Fruit fly (Drosophila melanogaster) whole organism, embryonic: ENCODE results near the gene Nprl3.
A peak's percentile ranks its signal among the peaks of the same experiment; 100 is the strongest.

Source experiments
- Atf-2 ChIP-seq: fragments of 200-800 bp; sonication (Bioruptor generic); optimal IDR thresholded peaks from 2 replicates; lab custom pipeline; 2016; ENCODE audit warnings: missing biosample characterization, missing genetic modification characterization
- B-H2 ChIP-seq: fragments of 200-800 bp; sonication (Bioruptor generic); optimal IDR thresholded peaks from 2 replicates; lab custom pipeline; 2018; ENCODE audit warnings: missing biosample characterization, mild to moderate bottlenecking, missing genetic modification characterization
- BEAF-32 ChIP-seq: fragments of 200-800 bp; sonication (Bioruptor generic); optimal IDR thresholded peaks from 3 replicates; lab custom pipeline; 2017; ENCODE audit warnings: missing biosample characterization, missing genetic modification characterization, mild to moderate bottlenecking, moderate library complexity, missing genetic modification reagents
- CG10267 ChIP-seq: fragments of 200-800 bp; sonication (Bioruptor generic); optimal IDR thresholded peaks from 2 replicates; lab custom pipeline; 2018; ENCODE audit warnings: missing biosample characterization, mild to moderate bottlenecking, missing genetic modification characterization, moderate library complexity
- CG10979 ChIP-seq: fragments of 200-800 bp; sonication (Bioruptor generic); optimal IDR thresholded peaks from 2 replicates; lab custom pipeline; 2018; ENCODE audit warnings: missing biosample characterization, mild to moderate bottlenecking, missing genetic modification characterization, moderate library complexity
- CG11085 ChIP-seq: fragments of 200-800 bp; sonication (Bioruptor generic); IDR thresholded peaks from 2 replicates; pipeline ENCODE4 v1.3.6; 2022; ENCODE audit warnings: missing biosample characterization, missing genetic modification characterization
- CG11696 ChIP-seq: fragments of 200-800 bp; sonication (Bioruptor generic); IDR thresholded peaks from 2 replicates; pipeline ENCODE4 v1.3.6; 2022; ENCODE audit warnings: missing biosample characterization, missing genetic modification characterization
- CG12104 ChIP-seq: fragments of 200-800 bp; sonication (Bioruptor generic); optimal IDR thresholded peaks from 3 replicates; lab custom pipeline; 2016; ENCODE audit warnings: missing biosample characterization, missing genetic modification characterization
- CG13296 ChIP-seq: fragments of 200-800 bp; sonication (Bioruptor generic); optimal IDR thresholded peaks from 3 replicates; lab custom pipeline; 2018; ENCODE audit warnings: missing biosample characterization, mild to moderate bottlenecking, missing genetic modification characterization
- CG1603 ChIP-seq: fragments of 200-800 bp; sonication (Bioruptor generic); optimal IDR thresholded peaks from 2 replicates; lab custom pipeline; 2019; ENCODE audit warnings: missing biosample characterization, mild to moderate bottlenecking, missing genetic modification characterization, moderate library complexity
- CG1647 ChIP-seq: fragments of 200-800 bp; sonication (Bioruptor generic); optimal IDR thresholded peaks from 3 replicates; lab custom pipeline; 2016; ENCODE audit warnings: missing biosample characterization, missing genetic modification characterization
- CG16863 ChIP-seq: fragments of 200-800 bp; sonication (Bioruptor generic); optimal IDR thresholded peaks from 3 replicates; lab custom pipeline; 2016; ENCODE audit warnings: missing biosample characterization, missing genetic modification characterization
- CG17829 ChIP-seq: fragments of 200-800 bp; optimal IDR thresholded peaks from 2 replicates; lab custom pipeline; 2019; ENCODE audit warnings: missing biosample characterization, mild to moderate bottlenecking, missing genetic modification characterization, moderate library complexity
- CG2202 ChIP-seq: fragments of 200-800 bp; sonication (Bioruptor generic); optimal IDR thresholded peaks from 2 replicates; lab custom pipeline; 2018; ENCODE audit warnings: missing biosample characterization, mild to moderate bottlenecking, missing genetic modification characterization
- CG34376 ChIP-seq: fragments of 200-800 bp; sonication (Bioruptor generic); optimal IDR thresholded peaks from 2 replicates; lab custom pipeline; 2018; ENCODE audit warnings: missing biosample characterization, mild to moderate bottlenecking, missing genetic modification characterization
- CG3995 ChIP-seq: fragments of 200-800 bp; sonication (Bioruptor generic); optimal IDR thresholded peaks from 3 replicates; lab custom pipeline; 2016; ENCODE audit warnings: missing biosample characterization, missing genetic modification characterization
- CG4424 ChIP-seq: fragments of 200-800 bp; sonication (Bioruptor generic); optimal IDR thresholded peaks from 3 replicates; lab custom pipeline; 2016; ENCODE audit warnings: missing biosample characterization, missing genetic modification characterization
- CG6854 ChIP-seq: fragments of 200-800 bp; sonication (Bioruptor generic); optimal IDR thresholded peaks from 3 replicates; lab custom pipeline; 2017; ENCODE audit warnings: missing biosample characterization, mild to moderate bottlenecking, missing genetic modification characterization
- CG7271 ChIP-seq: fragments of 200-800 bp; sonication (Bioruptor generic); optimal IDR thresholded peaks from 2 replicates; lab custom pipeline; 2018; ENCODE audit warnings: missing biosample characterization, mild to moderate bottlenecking, missing genetic modification characterization, moderate library complexity
- CG8765 ChIP-seq: fragments of 200-800 bp; sonication (Bioruptor generic); IDR thresholded peaks from 2 replicates; pipeline ENCODE4 v1.3.6; 2022; ENCODE audit warnings: missing biosample characterization, missing genetic modification characterization
- Deaf1 ChIP-seq: fragments of 200-800 bp; optimal IDR thresholded peaks from 3 replicates; lab custom pipeline; 2019; ENCODE audit warnings: missing biosample characterization, mild to moderate bottlenecking, missing genetic modification characterization, moderate library complexity
- ERR ChIP-seq: fragments of 200-800 bp; sonication (Bioruptor generic); optimal IDR thresholded peaks from 2 replicates; lab custom pipeline; 2016; ENCODE audit warnings: missing biosample characterization, missing genetic modification characterization
- Elba2 ChIP-seq: fragments of 200-800 bp; sonication (Bioruptor generic); optimal IDR thresholded peaks from 3 replicates; lab custom pipeline; 2016; ENCODE audit warnings: missing biosample characterization, missing genetic modification characterization
- Fer1 ChIP-seq: fragments of 200-800 bp; sonication (Bioruptor generic); optimal IDR thresholded peaks from 2 replicates; lab custom pipeline; 2017; ENCODE audit warnings: missing biosample characterization, mild to moderate bottlenecking, missing genetic modification characterization
- MESR4 ChIP-seq: fragments of 200-800 bp; sonication (Bioruptor generic); optimal IDR thresholded peaks from 2 replicates; lab custom pipeline; 2018; ENCODE audit warnings: missing biosample characterization, mild to moderate bottlenecking, missing genetic modification characterization, moderate library complexity
- Max ChIP-seq: fragments of 200-800 bp; sonication (Bioruptor generic); optimal IDR thresholded peaks from 2 replicates; lab custom pipeline; 2016; ENCODE audit warnings: missing biosample characterization, mild to moderate bottlenecking, missing genetic modification characterization
- Meics ChIP-seq: fragments of 200-800 bp; sonication (Bioruptor generic); optimal IDR thresholded peaks from 2 replicates; lab custom pipeline; 2017; ENCODE audit warnings: missing biosample characterization, mild to moderate bottlenecking, missing genetic modification characterization
- NfI ChIP-seq: fragments of 200-800 bp; sonication (Bioruptor generic); optimal IDR thresholded peaks from 3 replicates; lab custom pipeline; 2018; ENCODE audit warnings: missing biosample characterization, mild to moderate bottlenecking, missing genetic modification characterization, moderate library complexity
- Ptx1 ChIP-seq: fragments of 200-800 bp; sonication (Bioruptor generic); IDR thresholded peaks from 2 replicates; pipeline ENCODE4 v1.3.6; 2022; ENCODE audit warnings: missing biosample characterization, missing genetic modification characterization
- Scr ChIP-seq: fragments of 200-800 bp; sonication (Bioruptor generic); IDR thresholded peaks from 2 replicates; pipeline ENCODE4 v1.3.6; 2022; ENCODE audit warnings: missing biosample characterization, missing genetic modification characterization; ENCODE audit not compliant: partially characterized antibody
- Sry-β ChIP-seq: fragments of 200-800 bp; sonication (Bioruptor generic); optimal IDR thresholded peaks from 2 replicates; lab custom pipeline; 2018; ENCODE audit warnings: missing biosample characterization, mild to moderate bottlenecking, missing genetic modification characterization, moderate library complexity
- Taf1 ChIP-seq: fragments of 200-800 bp; sonication (Bioruptor generic); IDR thresholded peaks from 2 replicates; pipeline ENCODE4 v1.3.6; 2022; ENCODE audit warnings: missing biosample characterization, missing genetic modification characterization
- Vsx1 ChIP-seq: fragments of 200-800 bp; sonication (Bioruptor generic); optimal IDR thresholded peaks from 2 replicates; lab custom pipeline; 2017; ENCODE audit warnings: missing biosample characterization, mild to moderate bottlenecking, missing genetic modification characterization, missing genetic modification reagents
- Xrp1 ChIP-seq: fragments of 200-800 bp; sonication (Bioruptor generic); IDR thresholded peaks from 2 replicates; pipeline ENCODE4 v1.3.6; 2022; ENCODE audit warnings: missing biosample characterization, missing genetic modification characterization
- YL-1 ChIP-seq: fragments of 200-800 bp; sonication (Bioruptor generic); optimal IDR thresholded peaks from 3 replicates; lab custom pipeline; 2017; ENCODE audit warnings: missing biosample characterization, mild to moderate bottlenecking, missing genetic modification characterization
- ab ChIP-seq: fragments of 200-800 bp; sonication (Bioruptor generic); optimal IDR thresholded peaks from 2 replicates; lab custom pipeline; 2016; ENCODE audit warnings: missing biosample characterization, missing genetic modification characterization
- cas ChIP-seq: fragments of 200-800 bp; sonication (Bioruptor generic); IDR thresholded peaks from 2 replicates; pipeline ENCODE4 v1.3.6; 2022; ENCODE audit warnings: missing biosample characterization, missing genetic modification characterization
- cato ChIP-seq: fragments of 200-800 bp; sonication (Bioruptor generic); optimal IDR thresholded peaks from 2 replicates; lab custom pipeline; 2016; ENCODE audit warnings: missing biosample characterization, missing genetic modification characterization, borderline replicate concordance
- da ChIP-seq: fragments of 200-800 bp; sonication (Bioruptor generic); optimal IDR thresholded peaks from 2 replicates; lab custom pipeline; 2016; ENCODE audit warnings: missing biosample characterization, missing genetic modification characterization
- dan ChIP-seq: fragments of 200-800 bp; sonication (Bioruptor generic); IDR thresholded peaks from 2 replicates; pipeline ENCODE4 v1.3.6; 2022; ENCODE audit warnings: missing biosample characterization, missing genetic modification characterization
- hb ChIP-seq: fragments of 200-800 bp; sonication (Bioruptor generic); IDR thresholded peaks from 3 replicates; pipeline ENCODE4 v1.3.6; 2022; ENCODE audit warnings: missing biosample characterization, missing genetic modification characterization; ENCODE audit not compliant: partially characterized antibody
- hth ChIP-seq: fragments of >200 bp; optimal IDR thresholded peaks from 2 replicates; lab custom pipeline; 2017; ENCODE audit warnings: inconsistent platforms
- ind ChIP-seq: fragments of 200-800 bp; sonication (Bioruptor generic); optimal IDR thresholded peaks from 3 replicates; lab custom pipeline; 2016; ENCODE audit warnings: missing biosample characterization, missing genetic modification characterization
- klu ChIP-seq: fragments of 200-800 bp; sonication (Bioruptor generic); IDR thresholded peaks from 2 replicates; pipeline ENCODE4 v1.3.6; 2022; ENCODE audit warnings: missing biosample characterization, missing genetic modification characterization
- ranshi ChIP-seq: fragments of 200-800 bp; sonication (Bioruptor generic); IDR thresholded peaks from 2 replicates; pipeline ENCODE4 v1.3.6; 2022; ENCODE audit warnings: missing biosample characterization, missing genetic modification characterization
- sqz ChIP-seq: fragments of 200-800 bp; sonication (Bioruptor generic); optimal IDR thresholded peaks from 3 replicates; lab custom pipeline; 2018; ENCODE audit warnings: missing biosample characterization, mild to moderate bottlenecking, missing genetic modification characterization
- tio ChIP-seq: fragments of 200-800 bp; sonication (Bioruptor generic); optimal IDR thresholded peaks from 2 replicates; lab custom pipeline; 2017; ENCODE audit warnings: missing biosample characterization, missing genetic modification characterization, inconsistent platforms
- tna ChIP-seq: fragments of 200-800 bp; sonication (Bioruptor generic); IDR thresholded peaks from 2 replicates; pipeline ENCODE4 v1.3.6; 2022; ENCODE audit warnings: missing biosample characterization, missing genetic modification characterization; ENCODE audit not compliant: partially characterized antibody
- trh ChIP-seq: fragments of 200-800 bp; sonication (Bioruptor generic); optimal IDR thresholded peaks from 2 replicates; lab custom pipeline; 2016; ENCODE audit warnings: missing biosample characterization, missing genetic modification characterization

Gene Nprl3

DNA sequence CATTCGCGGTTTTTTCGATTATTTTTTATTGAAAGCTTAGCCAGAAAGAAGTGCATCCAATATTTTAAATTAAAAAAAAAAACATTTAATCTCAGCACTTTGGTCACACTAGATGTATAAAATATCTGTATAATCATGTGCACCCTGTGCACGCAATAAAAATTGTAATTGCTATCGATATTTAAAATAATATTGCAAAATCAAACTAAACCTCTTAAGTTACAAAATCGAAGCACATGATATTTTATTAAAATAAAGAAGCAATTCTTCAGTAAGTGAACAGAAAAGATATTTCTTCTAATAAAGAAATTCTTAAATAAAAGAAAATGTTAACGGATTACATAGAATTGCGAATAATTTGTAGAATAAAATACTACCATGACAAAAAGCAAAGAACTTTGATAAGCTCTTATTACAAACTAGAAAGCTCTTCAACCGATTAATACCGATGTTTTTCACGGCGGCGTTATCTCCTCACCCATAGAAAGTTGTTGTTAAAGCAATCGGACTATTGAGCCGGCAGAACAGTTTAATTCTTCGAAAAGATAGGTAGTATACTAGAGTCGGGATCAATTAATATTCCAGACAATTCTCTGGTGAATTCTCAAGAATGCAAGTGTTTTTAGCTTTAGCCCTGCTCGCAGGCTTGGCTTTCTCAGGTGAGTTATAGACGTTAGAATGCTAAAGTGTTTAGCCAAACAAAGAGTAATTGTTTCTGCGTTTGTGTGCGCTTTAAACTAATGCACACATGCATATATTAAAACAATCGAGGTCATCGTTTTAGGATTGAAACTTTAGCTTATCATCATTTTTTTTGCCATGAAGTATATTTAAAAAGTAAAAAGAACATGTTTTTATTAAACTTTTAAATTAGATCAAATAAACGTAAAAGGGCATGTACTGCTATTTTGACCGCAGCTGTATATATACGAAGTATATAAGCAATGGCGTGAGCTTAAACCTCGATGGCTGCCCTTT lies 7.6 kb downstream of the Nprl3 start, which contains the start of gene CtsK1 (continued):
- TF ChIP-seq cas (GFP tag; lab: Robert Waterston, UW) (no peak), cato (GFP tag; lab: Kevin White, UChicago) (no peak), tio (GFP tag; lab: Kevin White, UChicago) (no peak), sqz (GFP tag; lab: Kevin White, UChicago) (peak; percentile 54), CG16863 (no peak), NfI (GFP tag; lab: Kevin White, UChicago) (no peak), Sry-β (no peak), Taf1 (GFP tag; lab: Robert Waterston, UW) (peak; percentile 23; the same call in 1 of the 2 replicates), da (GFP tag; lab: Kevin White, UChicago) (no peak), dan (no peak), Elba2 (GFP tag; lab: Kevin White, UChicago) (no peak), hb (GFP tag; lab: Robert Waterston, UW) (no peak), CG1647 (GFP tag; lab: Kevin White, UChicago) (no peak), klu (GFP tag; lab: Robert Waterston, UW) (no peak), Vsx1 (GFP tag; lab: Kevin White, UChicago) (no peak), CG10267 (tag; lab: Kevin White, UChicago) (peak; percentile 38), CG3995 (peak; percentile 2), tna (no peak), ab (GFP tag; lab: Kevin White, UChicago) (no peak), ERR (GFP tag; lab: Kevin White, UChicago) (no peak), Ptx1 (GFP tag; lab: Robert Waterston, UW) (no peak; the same call in 1 of the 2 replicates), CG2202 (tag; lab: Kevin White, UChicago) (no peak), CG8765 (GFP tag; lab: Robert Waterston, UW) (no peak), CG10979 (tag; lab: Kevin White, UChicago) (peak; percentile 6), trh (GFP tag; lab: Kevin White, UChicago) (no peak), ind (GFP tag; lab: Kevin White, UChicago) (peak; percentile 2), ranshi (GFP tag; lab: Robert Waterston, UW) (no peak; the same call in 1 of the 2 replicates), hth (lab: Kevin White, UChicago) (no peak), Deaf1 (tag; lab: Kevin White, UChicago) (no peak), Max (GFP tag; lab: Kevin White, UChicago) (no peak), CG4424 (GFP tag; lab: Kevin White, UChicago) (no peak), YL-1 (no peak), CG13296 (GFP tag; lab: Kevin White, UChicago) (no peak), CG7271 (tag; lab: Kevin White, UChicago) (no peak), Fer1 (GFP tag; lab: Kevin White, UChicago) (no peak), CG11696 (GFP tag; lab: Robert Waterston, UW) (peak; percentile 84), B-H2 (GFP tag; lab: Kevin White, UChicago) (no peak), CG34376 (GFP tag; lab: Kevin White, UChicago) (no peak), Xrp1 (GFP tag; lab: Robert Waterston, UW) (peak; percentile 70), CG11085 (GFP tag; lab: Robert Waterston, UW) (no peak), CG1603 (tag; lab: Kevin White, UChicago) (no peak), Scr (GFP tag; lab: Robert Waterston, UW) (peak; percentile 76), CG17829 (peak; percentile 33), Meics (no peak), BEAF-32 (GFP tag; lab: Kevin White, UChicago) (peak; percentile 77), MESR4 (GFP tag; lab: Kevin White, UChicago) (no peak), CG12104 (GFP tag; lab: Kevin White, UChicago) (peak; percentile 7), CG6854 (no peak), Atf-2 (GFP tag; lab: Kevin White, UChicago) (no peak)
